Worm (Caenorhabditis elegans) whole organism, young adult: ENCODE measurements around the gene Y45G5AM.9.

Experiments
- D2030.7 ChIP-seq: fragments of 200-800 bp; sonication (Bioruptor generic); IDR thresholded peaks from 2 replicates; pipeline ENCODE4 v1.3.6; 2022; ENCODE audit warnings: missing genetic modification reagents, missing genetic modification characterization, missing compliant biosample characterization
- F10E7.11 ChIP-seq: sonication (generic microtip); optimal IDR thresholded peaks from 2 replicates; lab custom pipeline; 2017; ENCODE audit warnings: mild to moderate bottlenecking, missing genetic modification characterization, moderate library complexity, missing compliant biosample characterization
- F23B12.7 ChIP-seq: sonication (generic microtip); optimal IDR thresholded peaks from 2 replicates; lab custom pipeline; 2017; ENCODE audit warnings: missing genetic modification characterization, mild to moderate bottlenecking, missing compliant biosample characterization, antibody characterized with exemption, moderate library complexity; ENCODE audit not compliant: insufficient read depth
- F33H1.4 ChIP-seq: fragments of 200-800 bp; sonication (Bioruptor generic); IDR thresholded peaks from 2 replicates; pipeline ENCODE4 v1.3.6; 2022; ENCODE audit warnings: missing genetic modification reagents, missing genetic modification characterization, missing compliant biosample characterization
- F57C9.4 ChIP-seq: sonication (generic microtip); optimal IDR thresholded peaks from 2 replicates; lab custom pipeline; 2017; ENCODE audit warnings: mild to moderate bottlenecking, missing genetic modification characterization, missing compliant biosample characterization
- K11D2.4 ChIP-seq: fragments of 200-800 bp; sonication (Bioruptor generic); IDR thresholded peaks from 2 replicates; pipeline ENCODE4 v1.3.6; 2022; ENCODE audit warnings: missing genetic modification reagents, missing genetic modification characterization, missing compliant biosample characterization
- Y53G8AR.9 ChIP-seq: fragments of 200-800 bp; sonication (Bioruptor generic); conservative IDR thresholded peaks from 2 replicates; pipeline ENCODE4 v1.3.6; 2022; ENCODE audit warnings: missing genetic modification reagents, missing genetic modification characterization, missing compliant biosample characterization
- Y67H2A.10 ChIP-seq: fragments of 200-800 bp; sonication (Bioruptor generic); conservative IDR thresholded peaks from 2 replicates; pipeline ENCODE4 v1.3.6; 2022; ENCODE audit warnings: missing genetic modification reagents, missing genetic modification characterization, missing compliant biosample characterization
- Y79H2A.3 ChIP-seq: fragments of 200-800 bp; sonication (Bioruptor generic); conservative IDR thresholded peaks from 2 replicates; pipeline ENCODE4 v1.3.6; 2022; ENCODE audit warnings: missing genetic modification reagents, missing genetic modification characterization, missing compliant biosample characterization
- atf-7 ChIP-seq: sonication (generic microtip); optimal IDR thresholded peaks from 2 replicates; lab custom pipeline; 2017; ENCODE audit warnings: mild to moderate bottlenecking, missing genetic modification characterization, missing compliant biosample characterization
- athp-1 ChIP-seq: sonication (generic microtip); optimal IDR thresholded peaks from 2 replicates; lab custom pipeline; 2017; ENCODE audit warnings: mild to moderate bottlenecking, missing genetic modification characterization, missing compliant biosample characterization
- cebp-1 ChIP-seq, 2 experiments: fragments of 200-800 bp in 1 of 2; sonication (Bioruptor generic) in 1 of 2; sonication (generic microtip) in 1 of 2; IDR thresholded peaks in 1 of 2; optimal IDR thresholded peaks in 1 of 2; 2 replicates each; pipeline versions ENCODE4 v1.3.6 to Lab custom; 2017 to 2022; ENCODE audit warnings: missing compliant biosample characterization in 2 of 2, missing genetic modification characterization in 2 of 2, mild to moderate bottlenecking in 1 of 2, missing genetic modification reagents in 1 of 2, moderate library complexity in 1 of 2
- ceh-27 ChIP-seq: fragments of 200-800 bp; sonication (Bioruptor generic); optimal IDR thresholded peaks from 2 replicates; lab custom pipeline; 2018; ENCODE audit warnings: mild to moderate bottlenecking, missing genetic modification characterization, moderate library complexity, missing compliant biosample characterization
- ceh-58 ChIP-seq: fragments of 200-800 bp; sonication (Bioruptor generic); IDR thresholded peaks from 2 replicates; pipeline ENCODE4 v1.3.6; 2022; ENCODE audit warnings: missing genetic modification characterization, missing compliant biosample characterization
- dpl-1 ChIP-seq: fragments of 150-350 bp; optimal IDR thresholded peaks from 2 replicates; lab custom pipeline; 2014; ENCODE audit warnings: missing biosample characterization, missing genetic modification reagents, missing genetic modification characterization
- efl-1 ChIP-seq: fragments of 150-350 bp; optimal IDR thresholded peaks from 2 replicates; lab custom pipeline; 2014; ENCODE audit warnings: missing biosample characterization, missing genetic modification reagents, missing genetic modification characterization
- egl-44 ChIP-seq: fragments of 200-800 bp; sonication (Bioruptor generic); IDR thresholded peaks from 2 replicates; pipeline ENCODE4 v1.3.6; 2022; ENCODE audit warnings: missing genetic modification reagents, missing genetic modification characterization, missing compliant biosample characterization
- him-1 ChIP-seq: sonication (generic microtip); optimal IDR thresholded peaks from 2 replicates; lab custom pipeline; 2016; ENCODE audit warnings: missing genotype, missing genetic modification reagents, missing genetic modification characterization, missing compliant biosample characterization
- hmg-1.2 ChIP-seq: fragments of 200-800 bp; sonication (Bioruptor generic); IDR thresholded peaks from 2 replicates; pipeline ENCODE4 v1.3.6; 2022; ENCODE audit warnings: missing genetic modification reagents, missing genetic modification characterization, missing compliant biosample characterization
- hrde-1 ChIP-seq: sonication (generic microtip); optimal IDR thresholded peaks from 2 replicates; lab custom pipeline; 2016; ENCODE audit warnings: missing genetic modification characterization, mild to moderate bottlenecking, missing compliant biosample characterization, moderate library complexity, missing genotype, missing genetic modification reagents, borderline replicate concordance
- let-526 ChIP-seq: fragments of 200-800 bp; sonication (Bioruptor generic); IDR thresholded peaks from 2 replicates; pipeline ENCODE4 v1.3.6; 2022; ENCODE audit warnings: missing genetic modification reagents, missing genetic modification characterization, missing compliant biosample characterization
- lin-26 ChIP-seq: fragments of 200-800 bp; sonication (Bioruptor generic); IDR thresholded peaks from 2 replicates; pipeline ENCODE4 v1.3.6; 2022; ENCODE audit warnings: missing genetic modification reagents, missing genetic modification characterization, missing compliant biosample characterization
- lin-40 ChIP-seq: sonication (generic microtip); optimal IDR thresholded peaks from 2 replicates; lab custom pipeline; 2016; ENCODE audit warnings: missing genetic modification characterization, mild to moderate bottlenecking, missing compliant biosample characterization, missing genotype, missing genetic modification reagents
- lin-54 ChIP-seq: fragments of 200-800 bp; sonication (Bioruptor generic); optimal IDR thresholded peaks from 2 replicates; lab custom pipeline; 2018; ENCODE audit warnings: mild to moderate bottlenecking, missing genetic modification characterization, missing compliant biosample characterization
- lsl-1 ChIP-seq: fragments of 200-800 bp; sonication (Bioruptor generic); optimal IDR thresholded peaks from 2 replicates; lab custom pipeline; 2018; ENCODE audit warnings: mild to moderate bottlenecking, missing genetic modification characterization, moderate library complexity, missing compliant biosample characterization
- mcd-1 ChIP-seq: fragments of 200-800 bp; sonication (Bioruptor generic); IDR thresholded peaks from 2 replicates; pipeline ENCODE4 v1.3.6; 2022; ENCODE audit warnings: missing genetic modification reagents, missing genetic modification characterization, missing compliant biosample characterization
- nfyb-1 ChIP-seq: fragments of 200-800 bp; sonication (Bioruptor generic); IDR thresholded peaks from 2 replicates; pipeline ENCODE4 v1.3.6; 2022; ENCODE audit warnings: missing genetic modification reagents, missing genetic modification characterization, missing compliant biosample characterization
- nhr-120 ChIP-seq: fragments of 200-800 bp; sonication (Bioruptor generic); IDR thresholded peaks from 2 replicates; pipeline ENCODE4 v1.3.6; 2022; ENCODE audit warnings: missing genetic modification characterization, missing compliant biosample characterization
- nhr-27 ChIP-seq: fragments of 200-800 bp; sonication (Bioruptor generic); optimal IDR thresholded peaks from 2 replicates; lab custom pipeline; 2018; ENCODE audit warnings: mild to moderate bottlenecking, missing genetic modification characterization, moderate library complexity, missing compliant biosample characterization
- nhr-80 ChIP-seq: sonication (generic microtip); optimal IDR thresholded peaks from 2 replicates; lab custom pipeline; 2016; ENCODE audit warnings: missing genetic modification characterization, missing compliant biosample characterization
- nhr-90 ChIP-seq: sonication (generic microtip); optimal IDR thresholded peaks from 2 replicates; lab custom pipeline; 2016; ENCODE audit warnings: missing genotype, mild to moderate bottlenecking, missing genetic modification characterization, missing compliant biosample characterization
- rec-8 ChIP-seq, 2 experiments: sonication (generic microtip); optimal IDR thresholded peaks; 2 replicates each; lab custom pipeline; 2016; ENCODE audit warnings: mild to moderate bottlenecking in 2 of 2, missing genetic modification characterization in 2 of 2, missing genetic modification reagents in 2 of 2, missing genotype in 2 of 2, missing biosample characterization in 1 of 2, missing compliant biosample characterization in 1 of 2, moderate library complexity in 1 of 2
- snpc-1.1 ChIP-seq: sonication (generic microtip); optimal IDR thresholded peaks from 2 replicates; lab custom pipeline; 2017; ENCODE audit warnings: missing genetic modification characterization, mild to moderate bottlenecking, missing compliant biosample characterization, antibody characterized with exemption, moderate library complexity, missing genotype, missing genetic modification reagents; ENCODE audit not compliant: insufficient read depth
- snpc-1.3 ChIP-seq: sonication (generic microtip); optimal IDR thresholded peaks from 2 replicates; lab custom pipeline; 2017; ENCODE audit warnings: missing genetic modification characterization, mild to moderate bottlenecking, missing compliant biosample characterization, antibody characterized with exemption, moderate library complexity, missing genotype, missing genetic modification reagents; ENCODE audit not compliant: insufficient read depth
- snpc-3.4 ChIP-seq: sonication (generic microtip); optimal IDR thresholded peaks from 2 replicates; lab custom pipeline; 2017; ENCODE audit warnings: missing genetic modification characterization, mild to moderate bottlenecking, missing compliant biosample characterization, antibody characterized with exemption, moderate library complexity, missing genotype, missing genetic modification reagents
- snpc-4 ChIP-seq, 5 experiments: fragments of 150-350 bp in 1 of 5; sonication (generic microtip) in 4 of 5; optimal IDR thresholded peaks; 2 replicates each; lab custom pipeline; 2014 to 2018; ENCODE audit warnings: missing genetic modification characterization in 5 of 5, missing biosample characterization in 3 of 5, antibody characterized with exemption in 2 of 5, mild to moderate bottlenecking in 2 of 5, missing compliant biosample characterization in 2 of 5, missing genotype in 2 of 5, moderate library complexity in 2 of 5, missing genetic modification reagents in 1 of 5
- tlf-1 ChIP-seq: fragments of 200-800 bp; sonication (Bioruptor generic); optimal IDR thresholded peaks from 2 replicates; lab custom pipeline; 2018; ENCODE audit warnings: mild to moderate bottlenecking, missing genetic modification characterization, missing compliant biosample characterization
- unc-130 ChIP-seq: sonication (generic microtip); optimal IDR thresholded peaks from 2 replicates; lab custom pipeline; 2016; ENCODE audit warnings: missing genetic modification reagents, missing genetic modification characterization, missing compliant biosample characterization
- unc-62 ChIP-seq: fragments of 150-350 bp; optimal IDR thresholded peaks from 2 replicates; lab custom pipeline; 2014; ENCODE audit warnings: missing biosample characterization, missing genetic modification reagents, missing genetic modification characterization
- zfh-2 ChIP-seq: fragments of 200-800 bp; sonication (Bioruptor generic); conservative IDR thresholded peaks from 2 replicates; pipeline ENCODE4 v1.3.6; 2022; ENCODE audit warnings: missing genetic modification reagents, missing genetic modification characterization, missing compliant biosample characterization
- ztf-28 ChIP-seq: fragments of 200-800 bp; sonication (Bioruptor generic); IDR thresholded peaks from 2 replicates; pipeline ENCODE4 v1.3.6; 2022; ENCODE audit warnings: missing genetic modification reagents, missing genetic modification characterization, missing compliant biosample characterization
- ztf-6 ChIP-seq: fragments of 200-800 bp; sonication (Bioruptor generic); IDR thresholded peaks from 2 replicates; pipeline ENCODE4 v1.3.6; 2022; ENCODE audit warnings: missing genetic modification reagents, missing genetic modification characterization, missing compliant biosample characterization

Gene Y45G5AM.9

ce11 chrV:4143034-4143433 is 51.4 kb downstream of the Y45G5AM.9 start (continued):
- no peak for TF ChIP-seq egl-44 (GFP tag; lab: Robert Waterston, UW)
- peak; percentile 52; the same call in 1 of the 2 replicates for TF ChIP-seq K11D2.4 (GFP tag; lab: Robert Waterston, UW)
- 0 out of 2 replicates have a peak, but pooled peaks have one; percentile 24 for TF ChIP-seq nfyb-1 (GFP tag; lab: Robert Waterston, UW)
- TF ChIP-seq nhr-90: no peak
- TF ChIP-seq nhr-80 (tag; lab: Kevin White, UChicago): peak; percentile 71
- no peak for TF ChIP-seq D2030.7 (GFP tag; lab: Robert Waterston, UW)
- TF ChIP-seq lin-40 (tag; lab: Kevin White, UChicago): peak; percentile 78
- peak; percentile 44 for TF ChIP-seq lin-54 (GFP tag; lab: Kevin White, UChicago)
- TF ChIP-seq ceh-27: peak; percentile 29

- no peak for TF ChIP-seq F57C9.4 (tag; lab: Kevin White, UChicago)
- no peak for TF ChIP-seq Y67H2A.10
Observed at ce11 chrV:4138688-4139087, 55.7 kb downstream of the Y45G5AM.9 start, which contains the start of gene lgc-29. Gene lgc-29 (plus strand): TSS chrV:4138988.

- TF ChIP-seq efl-1 (GFP tag; lab: Kevin White, UChicago) (no peak), snpc-1.1 (no peak), Y79H2A.3 (GFP tag; lab: Robert Waterston, UW) (no peak), ztf-28 (no peak), lsl-1 (GFP tag; lab: Kevin White, UChicago) (no peak), nhr-27 (tag; lab: Kevin White, UChicago) (no peak), let-526 (GFP tag; lab: Robert Waterston, UW) (no peak), ceh-58 (GFP tag; lab: Robert Waterston, UW) (no peak), zfh-2 (GFP tag; lab: Robert Waterston, UW) (no peak)
Observed at ce11 chrV:4134728-4135127, 59.7 kb downstream of the Y45G5AM.9 start, which contains the start of gene lgc-1. Gene lgc-1 (plus strand): TSS chrV:4135028.

- TF ChIP-seq athp-1 (tag; lab: Kevin White, UChicago): no peak
- TF ChIP-seq ztf-6 (GFP tag; lab: Robert Waterston, UW): no peak
- TF ChIP-seq unc-130 (GFP tag; lab: Kevin White, UChicago): no peak
- TF ChIP-seq Y53G8AR.9 (GFP tag; lab: Robert Waterston, UW): no peak
- peak; percentile 42 for TF ChIP-seq mcd-1 (GFP tag; lab: Robert Waterston, UW)
- TF ChIP-seq rec-8 (tag; optimal IDR thresholded peaks at IDR 0.05; lab: Kevin White, UChicago): no peak
- TF ChIP-seq atf-7 (tag; lab: Kevin White, UChicago): peak; percentile 60
- no peak for TF ChIP-seq snpc-1.3 (tag; lab: Kevin White, UChicago)
- TF ChIP-seq F10E7.11 (tag; lab: Kevin White, UChicago): no peak
- no peak for TF ChIP-seq cebp-1 (GFP tag; IDR thresholded peaks at IDR 0.05; lab: Robert Waterston, UW)
- peak; percentile 73 for TF ChIP-seq cebp-1 (tag; optimal IDR thresholded peaks at IDR 0.05; lab: Kevin White, UChicago)
- TF ChIP-seq lin-26 (GFP tag; lab: Robert Waterston, UW): no peak
- no peak for TF ChIP-seq hrde-1
- TF ChIP-seq F23B12.7: no peak
- TF ChIP-seq snpc-4 (GFP tag; optimal IDR thresholded peaks at IDR 0.05; lab: Kevin White, UChicago): no peak
- peak in 1 of 4 experiments; percentile 2 for TF ChIP-seq snpc-4 (tag; optimal IDR thresholded peaks at IDR 0.05; lab: Kevin White, UChicago)
- no peak for TF ChIP-seq tlf-1 (GFP tag; lab: Kevin White, UChicago)
- TF ChIP-seq snpc-3.4 (tag; lab: Kevin White, UChicago): no peak
- no peak for TF ChIP-seq efl-1 (GFP tag; lab: Kevin White, UChicago)
- no peak for TF ChIP-seq hmg-1.2 (GFP tag; lab: Robert Waterston, UW)
- no peak for TF ChIP-seq F33H1.4 (GFP tag; lab: Robert Waterston, UW)
- TF ChIP-seq unc-62 (GFP tag; lab: Kevin White, UChicago): peak; percentile 16
- no peak for TF ChIP-seq nhr-120 (GFP tag; lab: Robert Waterston, UW)
- TF ChIP-seq him-1 (tag; lab: Kevin White, UChicago): no peak
- no peak for TF ChIP-seq dpl-1 (GFP tag; lab: Kevin White, UChicago)
Observed at ce11 chrV:4131471-4131939, 62.9 kb downstream of the Y45G5AM.9 start, which contains the start of gene nhr-57. Gene nhr-57 (plus strand): TSS chrV:4131889.
